Fruit fly (Drosophila melanogaster) whole organism, embryonic: ENCODE results near the gene CG31436.

Experiments
- Asciz ChIP-seq: fragments of 200-800 bp; sonication (Bioruptor generic); optimal IDR thresholded peaks from 2 replicates; lab custom pipeline; 2017; ENCODE audit warnings: missing biosample characterization, mild to moderate bottlenecking, missing genetic modification characterization, missing genetic modification reagents
- Bgb ChIP-seq: fragments of 200-800 bp; sonication (Bioruptor generic); IDR thresholded peaks from 2 replicates; pipeline ENCODE4 v1.3.6; 2022; ENCODE audit warnings: missing biosample characterization, missing genetic modification characterization; ENCODE audit not compliant: partially characterized antibody
- CG10274 ChIP-seq: fragments of 200-800 bp; sonication (Bioruptor generic); optimal IDR thresholded peaks from 3 replicates; lab custom pipeline; 2017; ENCODE audit warnings: missing biosample characterization, mild to moderate bottlenecking, missing genetic modification characterization
- CG10565 ChIP-seq: fragments of 200-800 bp; sonication (Bioruptor generic); optimal IDR thresholded peaks from 3 replicates; lab custom pipeline; 2016; ENCODE audit warnings: missing biosample characterization, mild to moderate bottlenecking, missing genetic modification characterization
- CG11456 ChIP-seq: fragments of 200-800 bp; sonication (Bioruptor generic); IDR thresholded peaks from 3 replicates; pipeline ENCODE4 v1.3.6; 2022; ENCODE audit warnings: missing biosample characterization, missing genetic modification characterization
- CG11695 ChIP-seq: fragments of 200-800 bp; sonication (Bioruptor generic); IDR thresholded peaks from 3 replicates; pipeline ENCODE4 v1.3.6; 2022; ENCODE audit warnings: missing biosample characterization, missing genetic modification characterization
- CG12219 ChIP-seq: fragments of 200-800 bp; sonication (Bioruptor generic); optimal IDR thresholded peaks from 3 replicates; lab custom pipeline; 2018; ENCODE audit warnings: missing biosample characterization, mild to moderate bottlenecking, missing genetic modification characterization
- CG12391 ChIP-seq: fragments of 200-800 bp; sonication (Bioruptor generic); optimal IDR thresholded peaks from 3 replicates; lab custom pipeline; 2018; ENCODE audit warnings: missing biosample characterization, mild to moderate bottlenecking, missing genetic modification characterization, moderate library complexity
- CG12942 ChIP-seq: fragments of 200-800 bp; sonication (Bioruptor generic); optimal IDR thresholded peaks from 3 replicates; lab custom pipeline; 2016; ENCODE audit warnings: missing biosample characterization, missing genetic modification characterization
- CG16815 ChIP-seq: fragments of 200-800 bp; sonication (Bioruptor generic); optimal IDR thresholded peaks from 3 replicates; lab custom pipeline; 2017; ENCODE audit warnings: missing biosample characterization, mild to moderate bottlenecking, missing genetic modification characterization
- CG17568 ChIP-seq: fragments of 200-800 bp; sonication (Bioruptor generic); optimal IDR thresholded peaks from 2 replicates; lab custom pipeline; 2018; ENCODE audit warnings: missing biosample characterization, mild to moderate bottlenecking, missing genetic modification characterization, moderate library complexity
- CG2120 ChIP-seq: fragments of 200-800 bp; sonication (Bioruptor generic); optimal IDR thresholded peaks from 3 replicates; lab custom pipeline; 2016; ENCODE audit warnings: missing biosample characterization, missing genetic modification characterization
- CG31365 ChIP-seq: fragments of 200-800 bp; sonication (Bioruptor generic); optimal IDR thresholded peaks from 2 replicates; lab custom pipeline; 2018; ENCODE audit warnings: missing biosample characterization, mild to moderate bottlenecking, missing genetic modification characterization
- CG3407 ChIP-seq: fragments of 200-800 bp; sonication (Bioruptor generic); optimal IDR thresholded peaks from 2 replicates; lab custom pipeline; 2018; ENCODE audit warnings: missing biosample characterization, mild to moderate bottlenecking, missing genetic modification characterization
- CG4854 ChIP-seq: fragments of 200-800 bp; sonication (Bioruptor generic); optimal IDR thresholded peaks from 2 replicates; lab custom pipeline; 2016; ENCODE audit warnings: missing biosample characterization, missing genetic modification characterization, inconsistent platforms
- CG6813 ChIP-seq: fragments of 200-800 bp; sonication (Bioruptor generic); optimal IDR thresholded peaks from 2 replicates; lab custom pipeline; 2017; ENCODE audit warnings: missing biosample characterization, missing genetic modification characterization, mild to moderate bottlenecking, moderate library complexity, missing genetic modification reagents
- CG7372 ChIP-seq: fragments of 200-800 bp; sonication (Bioruptor generic); IDR thresholded peaks from 2 replicates; pipeline ENCODE4 v1.3.6; 2022; ENCODE audit warnings: missing biosample characterization, missing genetic modification characterization
- CG8281 ChIP-seq: fragments of 200-800 bp; sonication (Bioruptor generic); optimal IDR thresholded peaks from 2 replicates; lab custom pipeline; 2018; ENCODE audit warnings: missing biosample characterization, mild to moderate bottlenecking, missing genetic modification characterization, moderate library complexity
- CG8290 ChIP-seq, 3 experiments: fragments of 200-800 bp; sonication (Bioruptor generic); optimal IDR thresholded peaks; 2 replicates each; lab custom pipeline; 2016 to 2019; ENCODE audit warnings: missing biosample characterization in 3 of 3, missing genetic modification characterization in 3 of 3, mild to moderate bottlenecking in 2 of 3, moderate library complexity in 1 of 3
- CG9437 ChIP-seq: fragments of 200-800 bp; sonication (Bioruptor generic); optimal IDR thresholded peaks from 2 replicates; lab custom pipeline; 2018; ENCODE audit warnings: missing biosample characterization, mild to moderate bottlenecking, missing genetic modification characterization
- CG9817 ChIP-seq: fragments of 200-800 bp; sonication (Bioruptor generic); optimal IDR thresholded peaks from 2 replicates; lab custom pipeline; 2018; ENCODE audit warnings: missing biosample characterization, mild to moderate bottlenecking, missing genetic modification characterization, moderate library complexity
- CkIIα-i1 ChIP-seq: fragments of 200-800 bp; sonication (Bioruptor generic); IDR thresholded peaks from 2 replicates; pipeline ENCODE4 v1.3.6; 2022; ENCODE audit warnings: missing biosample characterization, missing genetic modification characterization
- Dad ChIP-seq: fragments of 200-800 bp; sonication (Bioruptor generic); optimal IDR thresholded peaks from 3 replicates; lab custom pipeline; 2016; ENCODE audit warnings: missing biosample characterization, missing genetic modification characterization
- H2.0 ChIP-seq: fragments of 200-800 bp; sonication (Bioruptor generic); IDR thresholded peaks from 2 replicates; pipeline ENCODE4 v1.3.6; 2022; ENCODE audit warnings: missing biosample characterization, missing genetic modification characterization
- HLH4C ChIP-seq: fragments of 200-800 bp; sonication (Bioruptor generic); IDR thresholded peaks from 3 replicates; pipeline ENCODE4 v1.3.6; 2022; ENCODE audit warnings: missing biosample characterization, missing genetic modification characterization; ENCODE audit not compliant: partially characterized antibody
- Hmr ChIP-seq: fragments of 200-800 bp; sonication (Bioruptor generic); optimal IDR thresholded peaks from 3 replicates; lab custom pipeline; 2017; ENCODE audit warnings: mild to moderate bottlenecking, missing biosample characterization, missing genetic modification reagents, missing genetic modification characterization
- Hmx ChIP-seq: fragments of 200-800 bp; sonication (Bioruptor generic); optimal IDR thresholded peaks from 2 replicates; lab custom pipeline; 2016; ENCODE audit warnings: missing biosample characterization, missing genetic modification characterization
- Hr3 ChIP-seq: fragments of 200-800 bp; sonication (Bioruptor generic); optimal IDR thresholded peaks from 3 replicates; lab custom pipeline; 2016; ENCODE audit warnings: missing biosample characterization, missing genetic modification characterization
- Hr39 ChIP-seq: fragments of >200 bp; optimal IDR thresholded peaks from 2 replicates; lab custom pipeline; 2017
- Lhr ChIP-seq: fragments of 200-800 bp; sonication (Bioruptor generic); optimal IDR thresholded peaks from 3 replicates; lab custom pipeline; 2017; ENCODE audit warnings: mild to moderate bottlenecking, missing biosample characterization, missing genetic modification reagents, missing genetic modification characterization
- Mad ChIP-seq: fragments of 200-800 bp; sonication (Bioruptor generic); optimal IDR thresholded peaks from 2 replicates; lab custom pipeline; 2016; ENCODE audit warnings: missing biosample characterization, missing genetic modification characterization
- Scr ChIP-seq: fragments of 200-800 bp; sonication (Bioruptor generic); IDR thresholded peaks from 2 replicates; pipeline ENCODE4 v1.3.6; 2022; ENCODE audit warnings: missing biosample characterization, missing genetic modification characterization; ENCODE audit not compliant: partially characterized antibody
- Sin3A ChIP-seq: fragments of >200 bp; optimal IDR thresholded peaks from 2 replicates; lab custom pipeline; 2018
- Sry-δ ChIP-seq: fragments of 200-800 bp; sonication (Bioruptor generic); optimal IDR thresholded peaks from 2 replicates; lab custom pipeline; 2016; ENCODE audit warnings: missing biosample characterization, missing genetic modification characterization
- TFAM ChIP-seq: fragments of 200-800 bp; sonication (Bioruptor generic); optimal IDR thresholded peaks from 2 replicates; lab custom pipeline; 2017; ENCODE audit warnings: missing biosample characterization, missing genetic modification characterization, inconsistent platforms
- ac ChIP-seq: fragments of 200-800 bp; sonication (Bioruptor generic); optimal IDR thresholded peaks from 3 replicates; lab custom pipeline; 2017; ENCODE audit warnings: missing biosample characterization, mild to moderate bottlenecking, missing genetic modification characterization
- ci ChIP-seq: fragments of 200-800 bp; sonication (Bioruptor generic); IDR thresholded peaks from 3 replicates; pipeline ENCODE4 v1.3.6; 2022; ENCODE audit warnings: missing biosample characterization, missing genetic modification characterization
- cwo ChIP-seq: fragments of 200-800 bp; sonication (Bioruptor generic); optimal IDR thresholded peaks from 3 replicates; lab custom pipeline; 2017; ENCODE audit warnings: missing biosample characterization, missing genetic modification characterization, mild to moderate bottlenecking, moderate library complexity, missing genetic modification reagents
- dan ChIP-seq: fragments of 200-800 bp; sonication (Bioruptor generic); IDR thresholded peaks from 2 replicates; pipeline ENCODE4 v1.3.6; 2022; ENCODE audit warnings: missing biosample characterization, missing genetic modification characterization
- dimm ChIP-seq: fragments of 200-800 bp; sonication (Bioruptor generic); IDR thresholded peaks from 2 replicates; pipeline ENCODE4 v1.3.6; 2022; ENCODE audit warnings: missing biosample characterization, missing genetic modification characterization
- disco-r ChIP-seq: fragments of 200-800 bp; sonication (Bioruptor generic); optimal IDR thresholded peaks from 2 replicates; lab custom pipeline; 2016; ENCODE audit warnings: missing biosample characterization, missing genetic modification characterization
- dmrt99B ChIP-seq: fragments of 200-800 bp; sonication (Bioruptor generic); optimal IDR thresholded peaks from 2 replicates; lab custom pipeline; 2018; ENCODE audit warnings: missing biosample characterization, mild to moderate bottlenecking, missing genetic modification characterization, moderate library complexity
- esg ChIP-seq: fragments of 200-800 bp; sonication (Bioruptor generic); conservative IDR thresholded peaks from 2 replicates; pipeline ENCODE4 v1.3.6; 2022; ENCODE audit warnings: missing biosample characterization, missing genetic modification characterization
- ken ChIP-seq: fragments of 200-800 bp; sonication (Bioruptor generic); IDR thresholded peaks from 3 replicates; pipeline ENCODE4 v1.3.6; 2022; ENCODE audit warnings: missing biosample characterization, missing genetic modification characterization
- lola ChIP-seq, 3 experiments: fragments of >200 bp in 2 of 3; fragments of 200-800 bp in 1 of 3; sonication (Bioruptor generic) in 1 of 3; optimal IDR thresholded peaks; 2 replicates each; lab custom pipeline; 2017 to 2019; ENCODE audit warnings: missing biosample characterization in 3 of 3, missing genetic modification characterization in 3 of 3, mild to moderate bottlenecking in 1 of 3, moderate library complexity in 1 of 3
- pita ChIP-seq: fragments of 200-800 bp; sonication (Bioruptor generic); optimal IDR thresholded peaks from 2 replicates; lab custom pipeline; 2017; ENCODE audit warnings: missing biosample characterization, mild to moderate bottlenecking, missing genetic modification characterization
- prd ChIP-seq, 3 experiments: fragments of >200 bp in 2 of 3; fragments of 200-800 bp in 1 of 3; sonication (Bioruptor generic) in 1 of 3; optimal IDR thresholded peaks in 2 of 3; IDR thresholded peaks in 1 of 3; 2 replicates in 2 of 3; 3 replicates in 1 of 3; pipeline versions ENCODE4 v1.3.6 to Lab custom; 2017 to 2022; ENCODE audit warnings: missing biosample characterization in 1 of 3, missing genetic modification characterization in 1 of 3
- sd ChIP-seq: fragments of 200-800 bp; sonication (Bioruptor generic); optimal IDR thresholded peaks from 3 replicates; lab custom pipeline; 2018; ENCODE audit warnings: missing biosample characterization, mild to moderate bottlenecking, missing genetic modification characterization, moderate library complexity
- sim ChIP-seq: fragments of 200-800 bp; sonication (Bioruptor generic); IDR thresholded peaks from 2 replicates; pipeline ENCODE4 v1.3.6; 2022; ENCODE audit warnings: missing biosample characterization, missing genetic modification characterization
- stc ChIP-seq: fragments of 200-800 bp; sonication (Bioruptor generic); IDR thresholded peaks from 2 replicates; pipeline ENCODE4 v1.3.6; 2022; ENCODE audit warnings: missing biosample characterization, missing genetic modification characterization
- zf30C ChIP-seq: fragments of 200-800 bp; sonication (Bioruptor generic); optimal IDR thresholded peaks from 3 replicates; lab custom pipeline; 2018; ENCODE audit warnings: missing biosample characterization, mild to moderate bottlenecking, missing genetic modification characterization

Gene CG31436

DNA sequence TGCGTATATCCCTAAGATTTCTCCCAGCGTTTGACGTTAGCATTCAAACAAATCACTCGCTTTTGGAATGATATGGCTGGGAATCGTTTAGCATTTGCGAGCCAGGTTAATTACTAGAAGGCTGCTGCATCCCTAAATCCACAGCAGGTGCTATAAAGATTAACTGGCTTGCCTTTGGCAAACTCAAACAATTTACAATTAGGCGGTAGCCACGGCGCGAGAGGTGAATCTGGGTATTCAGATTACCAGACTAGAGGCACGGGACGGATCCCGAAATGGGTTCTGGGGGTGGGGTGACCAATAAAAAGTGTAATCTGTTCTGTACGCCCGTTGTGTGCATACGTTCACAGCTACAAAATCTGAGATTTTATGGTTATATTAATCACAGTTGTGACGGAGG, 22.8 kb upstream of the CG31436 start, which contains the start of gene CG11892 (continued):
- TF ChIP-seq CG8290 (GFP tag; optimal IDR thresholded peaks at IDR 0.05; lab: Kevin White, UChicago), result no peak
- peak in 1 of 2 experiments; percentile 93 for TF ChIP-seq CG8290 (tag; optimal IDR thresholded peaks at IDR 0.05; lab: Kevin White, UChicago)
- TF ChIP-seq CG4854, result no peak
- TF ChIP-seq CG12391 (tag; lab: Kevin White, UChicago), result no peak
- no peak for TF ChIP-seq esg (GFP tag; lab: Robert Waterston, UW)
- TF ChIP-seq Lhr (GFP tag; lab: Kevin White, UChicago), result no peak
- TF ChIP-seq Scr (GFP tag; lab: Robert Waterston, UW), result no peak
- peak; percentile 27 for TF ChIP-seq dmrt99B (tag; lab: Kevin White, UChicago)
- TF ChIP-seq CG6813, result no peak
- no peak for TF ChIP-seq CG10274 (GFP tag; lab: Kevin White, UChicago)
- TF ChIP-seq Asciz (GFP tag; lab: Kevin White, UChicago), result peak; percentile 42
- peak; percentile 19 for TF ChIP-seq CG8281 (tag; lab: Kevin White, UChicago)
- no peak for TF ChIP-seq CG12219
- no peak for TF ChIP-seq CG9437 (GFP tag; lab: Kevin White, UChicago)
- no peak for TF ChIP-seq dan (GFP tag; lab: Robert Waterston, UW)
- no peak for TF ChIP-seq Hr39 (lab: Kevin White, UChicago)
- TF ChIP-seq CG7372 (GFP tag; lab: Robert Waterston, UW), result no peak
- no peak for TF ChIP-seq stc (GFP tag; lab: Robert Waterston, UW)
- no peak for TF ChIP-seq CkIIα-i1 (GFP tag; lab: Robert Waterston, UW)
- TF ChIP-seq TFAM (GFP tag; lab: Kevin White, UChicago), result no peak
- peak; percentile 52 for TF ChIP-seq CG9817
- no peak for TF ChIP-seq Mad (GFP tag; lab: Kevin White, UChicago)
- no peak for TF ChIP-seq dimm (GFP tag; lab: Robert Waterston, UW)
- TF ChIP-seq CG31365, result no peak
- no peak for TF ChIP-seq ken (GFP tag; lab: Robert Waterston, UW)
- no peak for TF ChIP-seq ac (GFP tag; lab: Kevin White, UChicago)
- no peak for TF ChIP-seq prd (optimal IDR thresholded peaks at IDR 0.05; lab: Kevin White, UChicago)
- TF ChIP-seq prd (GFP tag; IDR thresholded peaks at IDR 0.05; lab: Robert Waterston, UW), result no peak
- no peak for TF ChIP-seq Hmx
- TF ChIP-seq disco-r (GFP tag; lab: Kevin White, UChicago), result no peak
- peak; percentile 73 for TF ChIP-seq Hmr (GFP tag; lab: Kevin White, UChicago)
- peak; percentile 42 for TF ChIP-seq CG3407 (GFP tag; lab: Kevin White, UChicago)
- peak; percentile 44 for TF ChIP-seq CG2120 (GFP tag; lab: Kevin White, UChicago)
- TF ChIP-seq CG11456 (GFP tag; lab: Robert Waterston, UW), result no peak
- peak; percentile 31 for TF ChIP-seq sd (tag; lab: Kevin White, UChicago)
- peak; percentile 49 for TF ChIP-seq CG17568 (GFP tag; lab: Kevin White, UChicago)
- no peak for TF ChIP-seq CG10565 (GFP tag; lab: Kevin White, UChicago)
- peak; percentile 54 for TF ChIP-seq cwo (GFP tag; lab: Kevin White, UChicago)
- no peak for TF ChIP-seq Bgb (GFP tag; lab: Robert Waterston, UW)
- no peak for TF ChIP-seq Sin3A (lab: Kevin White, UChicago)
- no peak for TF ChIP-seq sim (GFP tag; lab: Robert Waterston, UW)
- no peak for TF ChIP-seq lola (GFP tag; optimal IDR thresholded peaks at IDR 0.05; lab: Kevin White, UChicago)
- 0 out of 3 replicates have a peak, but pooled peaks have one; percentile 20 for TF ChIP-seq CG11695 (GFP tag; lab: Robert Waterston, UW)
- TF ChIP-seq zf30C, result no peak
- TF ChIP-seq H2.0 (GFP tag; lab: Robert Waterston, UW), result no peak
- TF ChIP-seq Sry-δ (GFP tag; lab: Kevin White, UChicago), result no peak
- no peak for TF ChIP-seq Dad
- no peak for TF ChIP-seq CG16815 (GFP tag; lab: Kevin White, UChicago)
- TF ChIP-seq HLH4C (GFP tag; lab: Robert Waterston, UW), result no peak
- no peak for TF ChIP-seq CG12942 (GFP tag; lab: Kevin White, UChicago)
- peak; percentile 69; the same call in 1 of the 3 replicates for TF ChIP-seq ci (GFP tag; lab: Robert Waterston, UW)
- TF ChIP-seq Hr3 (GFP tag; lab: Kevin White, UChicago), result no peak
- no peak for TF ChIP-seq pita (GFP tag; lab: Kevin White, UChicago)
